Worm (Caenorhabditis elegans) whole organism, midembryonic: ENCODE data around the gene B0563.9.
"Not testable (repeated sequence)": the region's sequence is repeated elsewhere in the genome, so short reads cannot be mapped to it uniquely, and the experiment has no call there.

Experiments
- T22C8.4 ChIP-seq: fragments of 200-800 bp; sonication (Bioruptor generic); IDR thresholded peaks from 2 replicates; pipeline ENCODE4 v1.3.6; 2022; ENCODE audit warnings: missing genetic modification characterization, missing compliant biosample characterization
- cog-1 ChIP-seq: sonication (generic microtip); optimal IDR thresholded peaks from 2 replicates; lab custom pipeline; 2016; ENCODE audit warnings: missing genetic modification characterization, missing compliant biosample characterization
- flt-1 ChIP-seq: fragments of 200-800 bp; sonication (Bioruptor generic); IDR thresholded peaks from 2 replicates; pipeline ENCODE4 v1.3.6; 2022; ENCODE audit warnings: missing genetic modification characterization, missing compliant biosample characterization
- klf-2 ChIP-seq: fragments of 200-800 bp; sonication (Bioruptor generic); conservative IDR thresholded peaks from 2 replicates; pipeline ENCODE4 v1.3.6; 2022; ENCODE audit warnings: missing genetic modification reagents, missing genetic modification characterization, missing compliant biosample characterization
- med-1 ChIP-seq: sonication (generic microtip); optimal IDR thresholded peaks from 2 replicates; lab custom pipeline; 2017; ENCODE audit warnings: missing genetic modification characterization, mild to moderate bottlenecking, missing compliant biosample characterization, antibody characterized with exemption, missing genetic modification reagents; ENCODE audit not compliant: insufficient read depth
- ref-1 ChIP-seq: fragments of 200-800 bp; sonication (Bioruptor generic); conservative IDR thresholded peaks from 2 replicates; pipeline ENCODE4 v1.3.6; 2022; ENCODE audit warnings: missing genetic modification reagents, missing genetic modification characterization, missing compliant biosample characterization
- tab-1 ChIP-seq: fragments of 200-800 bp; sonication (Bioruptor generic); IDR thresholded peaks from 2 replicates; pipeline ENCODE4 v1.3.6; 2022; ENCODE audit warnings: missing genetic modification characterization, missing compliant biosample characterization
- ztf-23 ChIP-seq: fragments of 200-800 bp; sonication (Bioruptor generic); IDR thresholded peaks from 2 replicates; pipeline ENCODE4 v1.3.6; 2022; ENCODE audit warnings: missing genetic modification reagents, missing genetic modification characterization, missing compliant biosample characterization
- ztf-29 ChIP-seq: fragments of 200-800 bp; sonication (Bioruptor generic); IDR thresholded peaks from 2 replicates; pipeline ENCODE4 v1.3.6; 2022; ENCODE audit warnings: missing genetic modification reagents, missing genetic modification characterization, missing compliant biosample characterization

Gene B0563.9

ce11 chrX:9203468-9203867 is 35.1 kb downstream of the B0563.9 start, which contains the start of gene crb-3:
Gene crb-3 (plus strand): TSS chrX:9203768.
- TF ChIP-seq med-1 (GFP tag; lab: Kevin White, UChicago); T22C8.4 (GFP tag; lab: Robert Waterston, UW); cog-1: not testable (repeated sequence)

- TF ChIP-seq ztf-29 (GFP tag; lab: Robert Waterston, UW) (no peak), tab-1 (GFP tag; lab: Robert Waterston, UW) (no peak), ref-1 (GFP tag; lab: Robert Waterston, UW) (no peak), flt-1 (GFP tag; lab: Robert Waterston, UW) (no peak), med-1 (GFP tag; lab: Kevin White, UChicago) (no peak)
These were observed 36.6 kb downstream of the B0563.9 start for ce11 chrX:9204986-9205385.

- TF ChIP-seq ref-1 (GFP tag; lab: Robert Waterston, UW), result no peak
- TF ChIP-seq klf-2 (GFP tag; lab: Robert Waterston, UW), result no peak
- no peak for TF ChIP-seq ztf-23 (GFP tag; lab: Robert Waterston, UW)
- TF ChIP-seq med-1 (GFP tag; lab: Kevin White, UChicago), result no peak
- TF ChIP-seq cog-1, result no peak
- no peak for TF ChIP-seq T22C8.4 (GFP tag; lab: Robert Waterston, UW)
- TF ChIP-seq tab-1 (GFP tag; lab: Robert Waterston, UW), result no peak
- no peak for TF ChIP-seq flt-1 (GFP tag; lab: Robert Waterston, UW)
- no peak for TF ChIP-seq ztf-29 (GFP tag; lab: Robert Waterston, UW)
These were observed 38.4 kb downstream of the B0563.9 start for ce11 chrX:9206731-9207130.

- TF ChIP-seq ztf-29 (GFP tag; lab: Robert Waterston, UW), result no peak
- TF ChIP-seq med-1 (GFP tag; lab: Kevin White, UChicago), result no peak
These were observed 40.2 kb downstream of the B0563.9 start for ce11 chrX:9208492-9208891.

- TF ChIP-seq ztf-23 (GFP tag; lab: Robert Waterston, UW) (no peak), tab-1 (GFP tag; lab: Robert Waterston, UW) (no peak), klf-2 (GFP tag; lab: Robert Waterston, UW) (no peak), ref-1 (GFP tag; lab: Robert Waterston, UW) (no peak), ztf-29 (GFP tag; lab: Robert Waterston, UW) (no peak), flt-1 (GFP tag; lab: Robert Waterston, UW) (no peak), T22C8.4 (GFP tag; lab: Robert Waterston, UW) (no peak), med-1 (GFP tag; lab: Kevin White, UChicago) (no peak), cog-1 (no peak)
These were observed 40.6 kb downstream of the B0563.9 start for ce11 chrX:9208933-9209332.

- TF ChIP-seq ref-1 (GFP tag; lab: Robert Waterston, UW) (no peak), ztf-23 (GFP tag; lab: Robert Waterston, UW) (no peak), tab-1 (GFP tag; lab: Robert Waterston, UW) (no peak), med-1 (GFP tag; lab: Kevin White, UChicago) (no peak), T22C8.4 (GFP tag; lab: Robert Waterston, UW) (no peak), klf-2 (GFP tag; lab: Robert Waterston, UW) (no peak), ztf-29 (GFP tag; lab: Robert Waterston, UW) (no peak), flt-1 (GFP tag; lab: Robert Waterston, UW) (no peak), cog-1 (no peak)
These were observed 41.7 kb downstream of the B0563.9 start for ce11 chrX:9210086-9210485.

ce11 chrX:9212675-9213074 is 44.3 kb downstream of the B0563.9 start:
- no peak for TF ChIP-seq klf-2 (GFP tag; lab: Robert Waterston, UW)
- TF ChIP-seq med-1 (GFP tag; lab: Kevin White, UChicago), result no peak

- TF ChIP-seq ztf-29 (GFP tag; lab: Robert Waterston, UW), result no peak
- no peak for TF ChIP-seq tab-1 (GFP tag; lab: Robert Waterston, UW)
- no peak for TF ChIP-seq ref-1 (GFP tag; lab: Robert Waterston, UW)
- TF ChIP-seq klf-2 (GFP tag; lab: Robert Waterston, UW), result no peak
- TF ChIP-seq T22C8.4 (GFP tag; lab: Robert Waterston, UW), result no peak
- no peak for TF ChIP-seq cog-1
- no peak for TF ChIP-seq med-1 (GFP tag; lab: Kevin White, UChicago)
- no peak for TF ChIP-seq flt-1 (GFP tag; lab: Robert Waterston, UW)
- TF ChIP-seq ztf-23 (GFP tag; lab: Robert Waterston, UW), result no peak
These were observed 45.6 kb downstream of the B0563.9 start, which contains the start of gene C35B8.3 for ce11 chrX:9213873-9214341. Gene C35B8.3 (plus strand): TSS chrX:9213923.
